Worm (Caenorhabditis elegans) whole organism, mixed stage, embryonic: ENCODE measurements around the gene nhr-122.

ENCODE experiments used
- nhr-28 ChIP-seq: fragments of 150-350 bp; optimal IDR thresholded peaks from 2 replicates; lab custom pipeline; 2014; ENCODE audit warnings: missing biosample characterization, missing genetic modification characterization
- pha-4 ChIP-seq: fragments of 150-350 bp; optimal IDR thresholded peaks from 2 replicates; lab custom pipeline; 2018; ENCODE audit warnings: missing biosample characterization, missing genetic modification reagents, missing genetic modification characterization
- sem-2 ChIP-seq: fragments of 200-800 bp; sonication (Bioruptor generic); optimal IDR thresholded peaks from 2 replicates; lab custom pipeline; 2018; ENCODE audit warnings: mild to moderate bottlenecking, missing genetic modification characterization, missing compliant biosample characterization

- TF ChIP-seq pha-4 (tag; lab: Kevin White, UChicago) (peak; percentile 69), sem-2 (peak; percentile 66), nhr-28 (tag; lab: Kevin White, UChicago) (no peak)
Observed at ce11 chrIV:1595802-1596201, 17.9 kb upstream of the nhr-122 start, which contains the start of gene npp-8.
